Worm (Caenorhabditis elegans) whole organism, late embryonic: ENCODE results near the gene srh-304.

Experiments
- C08G9.2 ChIP-seq: sonication (generic microtip); optimal IDR thresholded peaks from 2 replicates; lab custom pipeline; 2016; ENCODE audit warnings: mild to moderate bottlenecking, missing genetic modification characterization, moderate library complexity, missing compliant biosample characterization
- F13H6.1 ChIP-seq: sonication (generic microtip); optimal IDR thresholded peaks from 2 replicates; lab custom pipeline; 2016; ENCODE audit warnings: missing genetic modification characterization, missing compliant biosample characterization
- K09A11.1 ChIP-seq: sonication (generic microtip); optimal IDR thresholded peaks from 2 replicates; lab custom pipeline; 2017; ENCODE audit warnings: antibody characterized with exemption, mild to moderate bottlenecking, missing genetic modification characterization, missing compliant biosample characterization; ENCODE audit not compliant: insufficient read depth
- Y22D7AL.16 ChIP-seq: sonication (generic microtip); optimal IDR thresholded peaks from 2 replicates; lab custom pipeline; 2016; ENCODE audit warnings: missing genetic modification characterization, missing compliant biosample characterization
- ama-1 ChIP-seq: fragments of 150-350 bp; optimal IDR thresholded peaks from 2 replicates; lab custom pipeline; 2014
- ceh-19 ChIP-seq: fragments of 200-800 bp; sonication (Bioruptor generic); optimal IDR thresholded peaks from 2 replicates; lab custom pipeline; 2018; ENCODE audit warnings: mild to moderate bottlenecking, missing genetic modification characterization, missing compliant biosample characterization
- ceh-2 ChIP-seq: sonication (generic microtip); optimal IDR thresholded peaks from 2 replicates; lab custom pipeline; 2016; ENCODE audit warnings: missing genotype, missing genetic modification characterization, missing compliant biosample characterization
- ceh-45 ChIP-seq: fragments of 200-800 bp; sonication (Bioruptor generic); IDR thresholded peaks from 2 replicates; pipeline ENCODE4 v1.3.6; 2022; ENCODE audit warnings: missing genetic modification reagents, missing genetic modification characterization, missing compliant biosample characterization
- ceh-48 ChIP-seq: sonication (generic microtip); optimal IDR thresholded peaks from 2 replicates; lab custom pipeline; 2016; ENCODE audit warnings: missing genetic modification characterization, inconsistent platforms, missing compliant biosample characterization
- ceh-6 ChIP-seq: fragments of 200-800 bp; sonication (Bioruptor generic); optimal IDR thresholded peaks from 2 replicates; lab custom pipeline; 2018; ENCODE audit warnings: mild to moderate bottlenecking, missing genetic modification characterization, missing compliant biosample characterization
- che-1 ChIP-seq: sonication (generic microtip); optimal IDR thresholded peaks from 2 replicates; lab custom pipeline; 2016; ENCODE audit warnings: mild to moderate bottlenecking, missing genetic modification characterization, missing compliant biosample characterization
- dmd-4 ChIP-seq: sonication (generic microtip); optimal IDR thresholded peaks from 2 replicates; lab custom pipeline; 2016; ENCODE audit warnings: borderline replicate concordance, missing genetic modification characterization, missing compliant biosample characterization
- elt-4 ChIP-seq: sonication (generic microtip); optimal IDR thresholded peaks from 2 replicates; lab custom pipeline; 2016; ENCODE audit warnings: missing genetic modification characterization, missing compliant biosample characterization
- ets-4 ChIP-seq: sonication (generic microtip); optimal IDR thresholded peaks from 2 replicates; lab custom pipeline; 2016; ENCODE audit warnings: missing genetic modification characterization, missing compliant biosample characterization
- fax-1 ChIP-seq: sonication (generic microtip); optimal IDR thresholded peaks from 2 replicates; lab custom pipeline; 2016; ENCODE audit warnings: missing genotype, missing genetic modification characterization, missing compliant biosample characterization
- fkh-10 ChIP-seq: fragments of 150-350 bp; optimal IDR thresholded peaks from 2 replicates; lab custom pipeline; 2014; ENCODE audit warnings: missing biosample characterization, missing genetic modification reagents, missing genetic modification characterization
- fkh-6 ChIP-seq: sonication (generic microtip); optimal IDR thresholded peaks from 2 replicates; lab custom pipeline; 2016; ENCODE audit warnings: missing genetic modification characterization, missing compliant biosample characterization
- gmeb-2 ChIP-seq: sonication (generic microtip); optimal IDR thresholded peaks from 2 replicates; lab custom pipeline; 2016; ENCODE audit warnings: missing genetic modification characterization, inconsistent platforms, missing compliant biosample characterization
- hlh-13 ChIP-seq: fragments of 200-800 bp; sonication (Bioruptor generic); optimal IDR thresholded peaks from 2 replicates; lab custom pipeline; 2018; ENCODE audit warnings: mild to moderate bottlenecking, missing genetic modification characterization, missing compliant biosample characterization
- hlh-30 ChIP-seq: sonication (generic microtip); optimal IDR thresholded peaks from 2 replicates; lab custom pipeline; 2017; ENCODE audit warnings: antibody characterized with exemption, missing genetic modification characterization, missing compliant biosample characterization; ENCODE audit not compliant: insufficient read depth
- hlh-6 ChIP-seq: sonication (generic microtip); optimal IDR thresholded peaks from 2 replicates; lab custom pipeline; 2016; ENCODE audit warnings: missing genotype, missing genetic modification characterization, missing compliant biosample characterization
- lim-6 ChIP-seq: sonication (generic microtip); optimal IDR thresholded peaks from 2 replicates; lab custom pipeline; 2016; ENCODE audit warnings: missing genetic modification characterization, missing compliant biosample characterization
- madf-2 ChIP-seq: sonication (generic microtip); optimal IDR thresholded peaks from 2 replicates; lab custom pipeline; 2017; ENCODE audit warnings: missing genetic modification characterization, missing compliant biosample characterization
- nfya-1 ChIP-seq: sonication (generic microtip); optimal IDR thresholded peaks from 2 replicates; lab custom pipeline; 2017; ENCODE audit warnings: missing genetic modification characterization, mild to moderate bottlenecking, missing compliant biosample characterization, antibody characterized with exemption, moderate library complexity
- nhr-11 ChIP-seq: fragments of 150-350 bp; optimal IDR thresholded peaks from 2 replicates; lab custom pipeline; 2014; ENCODE audit warnings: missing biosample characterization, missing genetic modification characterization
- npax-4 ChIP-seq: sonication (generic microtip); optimal IDR thresholded peaks from 2 replicates; lab custom pipeline; 2016; ENCODE audit warnings: missing genetic modification characterization, missing compliant biosample characterization
- odd-2 ChIP-seq: sonication (generic microtip); optimal IDR thresholded peaks from 2 replicates; lab custom pipeline; 2017; ENCODE audit warnings: antibody characterized with exemption, mild to moderate bottlenecking, missing genetic modification characterization, missing compliant biosample characterization
- pag-3 ChIP-seq: sonication (generic microtip); optimal IDR thresholded peaks from 2 replicates; lab custom pipeline; 2016; ENCODE audit warnings: missing compliant biosample characterization, missing genetic modification characterization, borderline replicate concordance
- pha-4 ChIP-seq: fragments of 150-350 bp; optimal IDR thresholded peaks from 2 replicates; lab custom pipeline; 2018; ENCODE audit warnings: missing biosample characterization, missing genetic modification reagents, missing genetic modification characterization
- pqm-1 ChIP-seq: sonication (generic microtip); optimal IDR thresholded peaks from 2 replicates; lab custom pipeline; 2016; ENCODE audit warnings: missing genetic modification characterization, missing compliant biosample characterization
- pros-1 ChIP-seq: fragments of 150-350 bp; optimal IDR thresholded peaks from 2 replicates; lab custom pipeline; 2014; ENCODE audit warnings: missing biosample characterization, missing genetic modification reagents, missing genetic modification characterization
- rnt-1 ChIP-seq: sonication (generic microtip); optimal IDR thresholded peaks from 2 replicates; lab custom pipeline; 2016; ENCODE audit warnings: missing genetic modification characterization, missing compliant biosample characterization
- sdc-2 ChIP-seq: sonication (generic microtip); optimal IDR thresholded peaks from 2 replicates; lab custom pipeline; 2016; ENCODE audit warnings: missing genotype, missing genetic modification characterization, missing compliant biosample characterization
- sox-4 ChIP-seq: sonication (generic microtip); optimal IDR thresholded peaks from 2 replicates; lab custom pipeline; 2017; ENCODE audit warnings: mild to moderate bottlenecking, missing genetic modification characterization, inconsistent platforms, missing compliant biosample characterization
- tbx-2 ChIP-seq: sonication (generic microtip); optimal IDR thresholded peaks from 2 replicates; lab custom pipeline; 2016; ENCODE audit warnings: missing genetic modification characterization, missing compliant biosample characterization
- tbx-7 ChIP-seq: sonication (generic microtip); optimal IDR thresholded peaks from 2 replicates; lab custom pipeline; 2016; ENCODE audit warnings: missing genotype, missing genetic modification characterization, missing compliant biosample characterization
- ttx-3 ChIP-seq: sonication (generic microtip); optimal IDR thresholded peaks from 2 replicates; lab custom pipeline; 2016; ENCODE audit warnings: missing genetic modification reagents, missing genetic modification characterization, missing compliant biosample characterization
- unc-42 ChIP-seq: sonication (generic microtip); optimal IDR thresholded peaks from 2 replicates; lab custom pipeline; 2016; ENCODE audit warnings: missing genotype, missing genetic modification characterization, missing compliant biosample characterization
- unc-86 ChIP-seq: sonication (generic microtip); optimal IDR thresholded peaks from 2 replicates; lab custom pipeline; 2016; ENCODE audit warnings: missing genetic modification characterization, missing compliant biosample characterization
- zip-5 ChIP-seq: sonication (generic microtip); optimal IDR thresholded peaks from 2 replicates; lab custom pipeline; 2016; ENCODE audit warnings: missing genetic modification characterization, missing compliant biosample characterization

The srh-304 gene

DNA sequence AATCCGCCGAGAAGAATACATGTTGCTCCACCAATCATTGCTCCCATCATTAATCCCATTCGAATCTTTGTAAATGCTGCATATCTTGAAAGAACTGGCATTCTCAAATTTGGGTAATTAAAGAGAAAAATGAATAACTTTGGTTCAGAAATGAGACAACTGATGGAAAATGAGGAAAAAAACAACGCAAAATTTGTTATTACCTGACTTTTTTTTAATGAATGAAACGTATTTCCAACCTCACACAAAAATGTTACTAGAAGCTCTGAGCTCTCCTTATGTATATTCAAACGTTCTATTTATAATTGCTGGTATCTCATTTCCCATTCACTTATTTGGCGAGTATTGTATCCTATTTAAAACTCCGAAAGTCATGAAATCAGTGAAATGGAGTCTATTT lies 25.9 kb upstream of the srh-304 start, which contains the start of the genes Y94A7B.11 and srh-292:
Y94A7B.11 (minus strand) TSS at position 101 of the 400 bp plus-strand sequence.
srh-292 (plus strand) TSS at position 251 of the 400 bp plus-strand sequence.
- TF ChIP-seq sdc-2 (tag; lab: Kevin White, UChicago) (no peak), Y22D7AL.16 (tag; lab: Kevin White, UChicago) (no peak), hlh-13 (GFP tag; lab: Kevin White, UChicago) (no peak), fkh-10 (GFP tag; lab: Kevin White, UChicago) (no peak), ceh-6 (GFP tag; lab: Kevin White, UChicago) (no peak), npax-4 (no peak), nhr-11 (no peak), tbx-2 (tag; lab: Kevin White, UChicago) (no peak), unc-42 (tag; lab: Kevin White, UChicago) (no peak), ceh-45 (GFP tag; lab: Robert Waterston, UW) (no peak)

DNA sequence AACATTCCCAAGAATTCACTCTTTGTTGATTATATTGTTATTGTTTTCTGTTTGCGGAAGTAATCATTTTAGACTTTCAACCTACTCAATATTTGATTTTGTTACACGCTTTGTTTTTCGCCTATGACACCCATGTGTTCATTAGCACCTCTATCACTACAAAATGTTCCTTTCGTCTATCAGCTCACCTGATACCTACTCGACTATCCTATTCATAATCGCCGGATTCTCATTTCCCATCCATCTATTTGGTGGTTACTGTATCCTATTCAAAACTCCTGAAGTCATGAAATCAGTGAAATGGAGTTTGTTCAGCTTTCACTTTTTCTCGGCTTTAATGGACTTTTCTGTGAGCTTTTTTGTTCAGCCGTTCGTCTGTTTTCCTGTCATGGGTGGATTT lies 23.1 kb upstream of the srh-304 start, which contains the start of gene srh-291:
srh-291 (plus strand) TSS at position 301 of the 400 bp plus-strand sequence.
- TF ChIP-seq hlh-6 (tag; lab: Kevin White, UChicago) (no peak), ttx-3 (tag; lab: Kevin White, UChicago) (no peak), ceh-2 (tag; lab: Kevin White, UChicago) (no peak), fkh-6 (tag; lab: Kevin White, UChicago) (no peak), ceh-19 (GFP tag; lab: Kevin White, UChicago) (no peak), hlh-30 (tag; lab: Kevin White, UChicago) (no peak), pqm-1 (no peak), ceh-48 (tag; lab: Kevin White, UChicago) (no peak), ets-4 (no peak), tbx-2 (tag; lab: Kevin White, UChicago) (no peak), elt-4 (tag; lab: Kevin White, UChicago) (no peak), F13H6.1 (no peak), tbx-7 (tag; lab: Kevin White, UChicago) (no peak), C08G9.2 (tag; lab: Kevin White, UChicago) (no peak), pros-1 (tag; lab: Kevin White, UChicago) (no peak), pha-4 (no peak), lim-6 (no peak), K09A11.1 (tag; lab: Kevin White, UChicago) (no peak), dmd-4 (tag; lab: Kevin White, UChicago) (no peak)

DNA sequence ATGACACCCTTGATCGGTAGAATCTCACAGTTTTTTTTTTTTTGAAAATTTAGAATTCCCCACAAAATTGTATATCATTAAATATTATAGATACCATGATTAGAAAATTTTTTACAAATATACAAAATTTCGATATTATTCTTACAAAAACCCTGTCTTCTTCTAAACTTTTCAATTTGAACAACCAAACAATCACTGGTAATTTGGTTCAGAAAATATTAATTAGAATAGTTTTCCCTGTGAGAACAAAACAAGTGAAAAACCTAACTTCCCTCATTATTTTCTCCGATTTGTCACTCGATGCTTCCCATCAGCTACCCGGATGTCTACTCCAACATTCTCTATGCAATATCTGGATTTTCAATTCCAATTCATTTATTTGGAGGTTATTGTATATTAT lies 18.4 kb upstream of the srh-304 start, which contains the start of gene srh-296:
srh-296 (plus strand) TSS at position 301 of the 400 bp plus-strand sequence.
- TF ChIP-seq pag-3 (tag; lab: Kevin White, UChicago) (no peak), tbx-2 (tag; lab: Kevin White, UChicago) (no peak), nfya-1 (tag; lab: Kevin White, UChicago) (no peak), Y22D7AL.16 (tag; lab: Kevin White, UChicago) (no peak), ceh-2 (tag; lab: Kevin White, UChicago) (no peak), ttx-3 (tag; lab: Kevin White, UChicago) (no peak), odd-2 (tag; lab: Kevin White, UChicago) (no peak), ets-4 (no peak), sdc-2 (tag; lab: Kevin White, UChicago) (no peak), unc-86 (tag; lab: Kevin White, UChicago) (no peak), sox-4 (tag; lab: Kevin White, UChicago) (no peak), fax-1 (tag; lab: Kevin White, UChicago) (no peak), ama-1 (lab: Kevin White, UChicago) (no peak), zip-5 (tag; lab: Kevin White, UChicago) (no peak), gmeb-2 (tag; lab: Kevin White, UChicago) (no peak), madf-2 (no peak), rnt-1 (tag; lab: Kevin White, UChicago) (no peak), K09A11.1 (tag; lab: Kevin White, UChicago) (no peak), che-1 (tag; lab: Kevin White, UChicago) (no peak)
- TF ChIP-seq, all 69 proteins: peak for 0
